Worm (Caenorhabditis elegans) whole organism, early embryonic: Measurements from ENCODE around the gene pnp-1.

Experiments
- F13C5.2 ChIP-seq: sonication (generic microtip); optimal IDR thresholded peaks from 2 replicates; lab custom pipeline; 2017; ENCODE audit warnings: mild to moderate bottlenecking, missing genetic modification characterization, inconsistent platforms, missing compliant biosample characterization
- aly-1 ChIP-seq: sonication (generic microtip); optimal IDR thresholded peaks from 2 replicates; lab custom pipeline; 2016; ENCODE audit warnings: missing genetic modification characterization, missing compliant biosample characterization
- ama-1 ChIP-seq: fragments of 150-350 bp; optimal IDR thresholded peaks from 2 replicates; lab custom pipeline; 2014
- ceh-13 ChIP-seq: fragments of 200-800 bp; sonication (Bioruptor generic); optimal IDR thresholded peaks from 2 replicates; lab custom pipeline; 2018; ENCODE audit warnings: mild to moderate bottlenecking, missing genetic modification characterization, missing compliant biosample characterization
- ceh-36 ChIP-seq: sonication (generic microtip); optimal IDR thresholded peaks from 2 replicates; lab custom pipeline; 2016; ENCODE audit warnings: missing genetic modification characterization, inconsistent platforms, missing compliant biosample characterization
- ets-7 ChIP-seq: sonication (generic microtip); optimal IDR thresholded peaks from 2 replicates; lab custom pipeline; 2016; ENCODE audit warnings: missing genotype, missing genetic modification characterization, missing compliant biosample characterization
- flt-1 ChIP-seq: fragments of 200-800 bp; sonication (Bioruptor generic); IDR thresholded peaks from 2 replicates; pipeline ENCODE4 v1.3.6; 2022; ENCODE audit warnings: missing genetic modification characterization, missing compliant biosample characterization
- hmbx-1 ChIP-seq: sonication (generic microtip); optimal IDR thresholded peaks from 2 replicates; lab custom pipeline; 2016; ENCODE audit warnings: mild to moderate bottlenecking, missing genetic modification characterization, missing compliant biosample characterization
- hmg-4 ChIP-seq: fragments of 200-800 bp; sonication (Bioruptor generic); optimal IDR thresholded peaks from 2 replicates; lab custom pipeline; 2018; ENCODE audit warnings: mild to moderate bottlenecking, missing genetic modification characterization, missing compliant biosample characterization
- pes-1 ChIP-seq: fragments of 200-800 bp; sonication (Bioruptor generic); IDR thresholded peaks from 2 replicates; pipeline ENCODE4 v1.3.6; 2022; ENCODE audit warnings: missing genetic modification reagents, missing genetic modification characterization, missing compliant biosample characterization

- TF ChIP-seq flt-1 (GFP tag; lab: Robert Waterston, UW): no peak
- no peak for TF ChIP-seq aly-1 (tag; lab: Kevin White, UChicago)
- TF ChIP-seq ama-1 (lab: Kevin White, UChicago): no peak
- TF ChIP-seq pes-1: no peak
- no peak for TF ChIP-seq hmg-4 (GFP tag; lab: Kevin White, UChicago)
- no peak for TF ChIP-seq ceh-13 (GFP tag; lab: Kevin White, UChicago)
- no peak for TF ChIP-seq ets-7 (tag; lab: Kevin White, UChicago)
- TF ChIP-seq ceh-36 (tag; lab: Kevin White, UChicago): no peak
- TF ChIP-seq hmbx-1: no peak
- no peak for TF ChIP-seq F13C5.2
Observed at ce11 chrIV:283347-283746, 14.8 kb downstream of the pnp-1 start, which contains the start of gene best-19.
